Fruit fly (Drosophila melanogaster): ENCODE results near the gene Agpat4.

- TF ChIP-seq cic (GFP tag; optimal IDR thresholded peaks at IDR 0.05) (no peak), CG5204 (GFP tag; optimal IDR thresholded peaks at IDR 0.05) (no peak), kay (GFP tag; ENCODE audit: borderline replicate concordance) (no peak), Hr96 (GFP tag; optimal IDR thresholded peaks at IDR 0.05) (no peak), CG11617 (GFP tag; optimal IDR thresholded peaks at IDR 0.05) (no peak), Crg-1 (GFP tag; optimal IDR thresholded peaks at IDR 0.05) (no peak), toe (GFP tag; optimal IDR thresholded peaks at IDR 0.05) (no peak), Mnt (GFP tag; optimal IDR thresholded peaks at IDR 0.05) (no peak), bab1 (GFP tag; optimal IDR thresholded peaks at IDR 0.05) (no peak), CG1620 (GFP tag; optimal IDR thresholded peaks at IDR 0.05) (no peak), Clk (GFP tag; optimal IDR thresholded peaks at IDR 0.05) (no peak), CG33017 (tag; optimal IDR thresholded peaks at IDR 0.05) (no peak), ovo (GFP tag; optimal IDR thresholded peaks at IDR 0.05) (no peak), CG7101 (tag; optimal IDR thresholded peaks at IDR 0.05) (no peak)
Measured at dm6 chr3L:16407815-16408608, 26.6 kb upstream of the Agpat4 start.

Measured in whole organism, adult.